Fruit fly (Drosophila melanogaster) S2 (cell line): Measurements from ENCODE around the gene rgn.

ENCODE experiments used
- CG8478 ChIP-seq: fragments of >200 bp; optimal IDR thresholded peaks from 2 replicates; lab custom pipeline; 2018
- CTCF ChIP-seq, 2 experiments: fragments of >200 bp; optimal IDR thresholded peaks; 2 replicates each; lab custom pipeline; 2018

DNA sequence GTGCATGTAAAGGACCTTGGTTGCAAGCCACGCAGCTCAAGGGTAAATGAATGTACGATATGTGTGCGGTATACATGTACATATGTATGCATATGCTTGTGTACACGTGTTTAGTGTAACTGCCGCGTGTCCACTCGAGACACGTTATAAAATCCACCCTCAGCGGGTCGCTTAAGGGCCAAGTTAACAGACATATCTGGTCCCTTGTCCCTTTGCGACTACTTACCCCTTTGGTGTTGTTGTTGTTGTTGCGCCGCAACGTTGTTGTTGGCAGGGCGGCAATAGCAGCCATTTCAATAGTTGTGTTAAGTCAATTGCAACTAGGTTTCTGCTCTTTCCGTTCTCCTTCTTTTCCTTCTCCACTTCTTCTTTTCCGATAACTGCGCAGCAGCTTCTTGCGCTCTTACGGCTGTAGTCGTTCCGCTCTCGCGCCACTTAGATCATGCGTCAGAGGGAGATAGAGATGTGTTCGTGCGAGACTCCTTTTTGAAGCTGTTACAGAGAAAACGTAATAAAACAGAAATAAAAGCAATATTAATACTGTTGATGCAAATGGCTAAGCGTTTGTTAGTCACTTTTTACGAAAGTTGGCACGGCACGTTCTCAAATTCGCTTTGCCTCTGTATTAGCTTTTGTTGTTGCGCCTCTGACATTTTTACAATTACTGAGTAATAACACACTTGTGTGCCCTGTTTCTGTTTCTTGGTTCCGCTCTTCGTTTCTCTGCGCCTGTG is 35.7 kb upstream of the rgn start:
- TF ChIP-seq CG8478 (lab: Kevin White, UChicago) (no peak), CTCF (optimal IDR thresholded peaks at IDR 0.05; lab: Kevin White, UChicago) (no peak)
